Worm (Caenorhabditis elegans): ENCODE measurements around the gene mesp-1.

ce11 chrIV:8453178-8453577, 45.9 kb upstream of the mesp-1 start:
- TF ChIP-seq unc-39 (tag; optimal IDR thresholded peaks at IDR 0.05): no peak
- TF ChIP-seq alr-1 (tag; optimal IDR thresholded peaks at IDR 0.05): no peak
- TF ChIP-seq ama-1 (optimal IDR thresholded peaks at IDR 0.05): no peak
- no peak for TF ChIP-seq nhr-6 (tag; optimal IDR thresholded peaks at IDR 0.05)
- TF ChIP-seq nhr-12 (tag; optimal IDR thresholded peaks at IDR 0.05): no peak
- TF ChIP-seq lsy-2 (tag; optimal IDR thresholded peaks at IDR 0.05): no peak
- TF ChIP-seq nhr-237 (tag; optimal IDR thresholded peaks at IDR 0.05): no peak
- TF ChIP-seq egl-27 (tag; optimal IDR thresholded peaks at IDR 0.05): no peak
- TF ChIP-seq nhr-25 (tag; optimal IDR thresholded peaks at IDR 0.05): no peak
- no peak for TF ChIP-seq ztf-11 (tag; optimal IDR thresholded peaks at IDR 0.05)
- TF ChIP-seq lin-39 (tag; optimal IDR thresholded peaks at IDR 0.05): no peak
